Fruit fly (Drosophila melanogaster) Kc167 (cell line): ENCODE measurements around the gene Ggamma30A.

Source experiments
- Myc ChIP-seq: fragments of >200 bp; optimal IDR thresholded peaks from 2 replicates; lab custom pipeline; 2017; ENCODE audit warnings: missing external identifiers
- Sin3A ChIP-seq: fragments of >200 bp; optimal IDR thresholded peaks from 2 replicates; lab custom pipeline; 2018; ENCODE audit warnings: missing external identifiers
- h ChIP-seq: fragments of >200 bp; optimal IDR thresholded peaks from 3 replicates; lab custom pipeline; 2018; ENCODE audit warnings: missing external identifiers
- insv ChIP-seq: fragments of >200 bp; optimal IDR thresholded peaks from 3 replicates; lab custom pipeline; 2018; ENCODE audit warnings: missing external identifiers
- psq ChIP-seq: fragments of >200 bp; optimal IDR thresholded peaks from 2 replicates; lab custom pipeline; 2017; ENCODE audit warnings: missing external identifiers

DNA sequence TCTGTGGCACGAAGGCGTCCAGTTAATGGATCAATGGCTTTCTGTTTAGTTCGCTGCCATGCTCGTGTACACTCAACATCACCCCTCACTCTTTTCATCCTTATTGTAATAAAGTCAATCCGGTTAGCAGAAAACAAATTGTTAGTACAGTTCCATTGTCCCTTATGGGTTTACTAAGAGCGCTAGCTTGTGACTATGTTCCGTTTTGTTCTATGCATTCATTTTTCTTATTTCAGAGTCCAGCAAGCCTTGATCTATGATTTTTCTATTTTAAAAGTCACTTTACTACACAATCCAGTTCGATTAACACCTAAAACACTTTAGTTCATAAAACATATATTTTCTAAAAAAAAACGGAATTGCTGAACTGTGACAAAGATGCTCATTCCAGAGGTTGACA, 93.8 kb downstream of the Ggamma30A start, which contains the start of gene CG13110:
- TF ChIP-seq Sin3A (lab: Kevin White, UChicago), result no peak
- no peak for TF ChIP-seq psq (lab: Kevin White, UChicago)
- TF ChIP-seq Myc (lab: Kevin White, UChicago), result no peak
- TF ChIP-seq insv (lab: Kevin White, UChicago), result no peak
- no peak for TF ChIP-seq h (lab: Kevin White, UChicago)
